Worm (Caenorhabditis elegans) whole organism, L4/young adult: ENCODE measurements around the gene ZC178.2.

ENCODE experiments used
- W03F9.2 ChIP-seq: fragments of 150-350 bp; optimal IDR thresholded peaks from 2 replicates; lab custom pipeline; 2014; ENCODE audit warnings: missing biosample characterization, missing genetic modification characterization
- dao-5 ChIP-seq: sonication (generic microtip); optimal IDR thresholded peaks from 2 replicates; lab custom pipeline; 2016; ENCODE audit warnings: missing genotype, missing genetic modification characterization, moderate library complexity, missing compliant biosample characterization
- him-1 ChIP-seq: sonication (generic microtip); optimal IDR thresholded peaks from 2 replicates; lab custom pipeline; 2016; ENCODE audit warnings: missing genotype, missing genetic modification reagents, missing genetic modification characterization, missing compliant biosample characterization

ZC178.2 gene

ce11 chrV:8663023-8663422 is 48.8 kb downstream of the ZC178.2 start:
- TF ChIP-seq W03F9.2 (tag; lab: Kevin White, UChicago) (no peak), dao-5 (no peak), him-1 (tag; lab: Kevin White, UChicago) (no peak)

ce11 chrV:8662056-8663006 is 49.5 kb downstream of the ZC178.2 start:
- no peak for TF ChIP-seq W03F9.2 (tag; lab: Kevin White, UChicago)

ce11 chrV:8661241-8661954 is 50.4 kb downstream of the ZC178.2 start:
- no peak for TF ChIP-seq dao-5
- TF ChIP-seq W03F9.2 (tag; lab: Kevin White, UChicago) = no peak
- TF ChIP-seq him-1 (tag; lab: Kevin White, UChicago) = no peak

- TF ChIP-seq him-1 (tag; lab: Kevin White, UChicago) (no peak), W03F9.2 (tag; lab: Kevin White, UChicago) (no peak), dao-5 (no peak)
Measured at ce11 chrV:8660475-8660874, 51.3 kb downstream of the ZC178.2 start.

- TF ChIP-seq W03F9.2 (tag; lab: Kevin White, UChicago) = no peak
- TF ChIP-seq him-1 (tag; lab: Kevin White, UChicago) = no peak
- TF ChIP-seq dao-5 = no peak
Measured at ce11 chrV:8658577-8659362, 53.0 kb downstream of the ZC178.2 start.

- TF ChIP-seq him-1 (tag; lab: Kevin White, UChicago) = no peak
- no peak for TF ChIP-seq W03F9.2 (tag; lab: Kevin White, UChicago)
- TF ChIP-seq dao-5 = no peak
Measured at ce11 chrV:8657911-8658310, 53.9 kb downstream of the ZC178.2 start.

ce11 chrV:8654460-8655419 is 57.1 kb downstream of the ZC178.2 start:
- TF ChIP-seq dao-5 = no peak

- TF ChIP-seq him-1 (tag; lab: Kevin White, UChicago) = no peak
- no peak for TF ChIP-seq W03F9.2 (tag; lab: Kevin White, UChicago)
- TF ChIP-seq dao-5 = no peak
Measured at ce11 chrV:8653080-8653821, 58.6 kb downstream of the ZC178.2 start.

ce11 chrV:8652177-8652576 is 59.6 kb downstream of the ZC178.2 start:
- no peak for TF ChIP-seq dao-5
- TF ChIP-seq W03F9.2 (tag; lab: Kevin White, UChicago) = no peak
- no peak for TF ChIP-seq him-1 (tag; lab: Kevin White, UChicago)

- TF ChIP-seq dao-5 (no peak), him-1 (tag; lab: Kevin White, UChicago) (no peak), W03F9.2 (tag; lab: Kevin White, UChicago) (peak; percentile 36)
Measured at ce11 chrV:8651007-8651711, 60.7 kb downstream of the ZC178.2 start.

- TF ChIP-seq dao-5 = no peak
- no peak for TF ChIP-seq W03F9.2 (tag; lab: Kevin White, UChicago)
- no peak for TF ChIP-seq him-1 (tag; lab: Kevin White, UChicago)
Measured at ce11 chrV:8650365-8650764, 61.4 kb downstream of the ZC178.2 start.
